Fruit fly (Drosophila melanogaster): ENCODE results near the gene CG44153.
A peak's percentile ranks its signal among the peaks of the same experiment; 100 is the strongest.

CG44153 gene

dm6 chr2L:10226724-10227407 lies 46.8 kb upstream of the CG44153 start, which contains the start of gene CG5708:
TSS of gene CG5708 (minus strand) at chr2L:10226808.
- TF ChIP-seq CG12219 (GFP tag; optimal IDR thresholded peaks at IDR 0.05) (no peak), CG4424 (GFP tag; optimal IDR thresholded peaks at IDR 0.05) (peak; percentile 6), h (optimal IDR thresholded peaks at IDR 0.05) (no peak), Gug (GFP tag; IDR thresholded peaks at IDR 0.05) (no peak), eve (GFP tag; optimal IDR thresholded peaks at IDR 0.05) (no peak), BtbVII (GFP tag; optimal IDR thresholded peaks at IDR 0.05) (no peak), CG31388 (GFP tag; optimal IDR thresholded peaks at IDR 0.05) (no peak), NfI (GFP tag; optimal IDR thresholded peaks at IDR 0.05) (peak; percentile 33), zfh1 (GFP tag; IDR thresholded peaks at IDR 0.05) (no peak), CG11085 (GFP tag; IDR thresholded peaks at IDR 0.05) (no peak), gro (GFP tag; optimal IDR thresholded peaks at IDR 0.05) (no peak), CG9609 (GFP tag; optimal IDR thresholded peaks at IDR 0.05) (no peak), CG3995 (GFP tag; optimal IDR thresholded peaks at IDR 0.05) (peak; percentile 52), CG10267 (tag; optimal IDR thresholded peaks at IDR 0.05) (peak; percentile 25), Awh (GFP tag; IDR thresholded peaks at IDR 0.05) (no peak), zfh2 (GFP tag; optimal IDR thresholded peaks at IDR 0.05) (peak; percentile 2), Bgb (GFP tag; IDR thresholded peaks at IDR 0.05; ENCODE audit: partially characterized antibody) (peak; percentile 52; the same call in 1 of the 2 replicates), CG16815 (GFP tag; optimal IDR thresholded peaks at IDR 0.05) (no peak), D19B (GFP tag; optimal IDR thresholded peaks at IDR 0.05) (no peak), nerfin-1 (tag; optimal IDR thresholded peaks at IDR 0.05) (no peak), aop (GFP tag; IDR thresholded peaks at IDR 0.05) (no peak), en (GFP tag; optimal IDR thresholded peaks at IDR 0.05) (no peak), CG6689 (GFP tag; IDR thresholded peaks at IDR 0.05) (no peak), CG8290 (GFP tag; optimal IDR thresholded peaks at IDR 0.05) (peak; percentile 62), CG8290 (tag; optimal IDR thresholded peaks at IDR 0.05) (peak; percentile 34 to 67), CG4617 (GFP tag; optimal IDR thresholded peaks at IDR 0.05; ENCODE audit: borderline replicate concordance) (peak; percentile 73), Xrp1 (GFP tag; IDR thresholded peaks at IDR 0.05) (no peak), CG13894 (tag; optimal IDR thresholded peaks at IDR 0.05) (no peak), HLH3B (GFP tag; IDR thresholded peaks at IDR 0.05) (no peak), row (GFP tag; IDR thresholded peaks at IDR 0.05) (peak; percentile 89), CG6254 (GFP tag; optimal IDR thresholded peaks at IDR 0.05) (peak; percentile 99), ara (GFP tag; IDR thresholded peaks at IDR 0.05) (no peak), CG8478 (optimal IDR thresholded peaks at IDR 0.05) (no peak), CG31441 (GFP tag; IDR thresholded peaks at IDR 0.05) (peak; percentile 46; the same call in 1 of the 2 replicates), tll (GFP tag; optimal IDR thresholded peaks at IDR 0.05) (no peak), jing (GFP tag; optimal IDR thresholded peaks at IDR 0.05) (no peak), chinmo (GFP tag; IDR thresholded peaks at IDR 0.05; ENCODE audit: partially characterized antibody) (no peak), Ravus (GFP tag; IDR thresholded peaks at IDR 0.05) (no peak), sd (tag; optimal IDR thresholded peaks at IDR 0.05) (peak; percentile 73), Meics (GFP tag; optimal IDR thresholded peaks at IDR 0.05) (no peak), CG18262 (tag; optimal IDR thresholded peaks at IDR 0.05) (peak; percentile 37), zf30C (GFP tag; optimal IDR thresholded peaks at IDR 0.05) (no peak), CG18011 (GFP tag; optimal IDR thresholded peaks at IDR 0.05) (no peak), slbo (GFP tag; IDR thresholded peaks at IDR 0.05) (peak; percentile 73), hb (GFP tag; IDR thresholded peaks at IDR 0.05; ENCODE audit: partially characterized antibody) (no peak), cg (GFP tag; optimal IDR thresholded peaks at IDR 0.05) (no peak), ranshi (GFP tag; IDR thresholded peaks at IDR 0.05) (no peak), al (GFP tag; IDR thresholded peaks at IDR 0.05) (no peak), fru (optimal IDR thresholded peaks at IDR 0.05) (no peak), CG11093 (GFP tag; IDR thresholded peaks at IDR 0.05) (no peak), CG2116 (GFP tag; optimal IDR thresholded peaks at IDR 0.05) (peak; percentile 23), p53 (GFP tag; optimal IDR thresholded peaks at IDR 0.05) (no peak)

Measured in whole organism, embryonic.